Fruit fly (Drosophila melanogaster) whole organism, pupa: ENCODE data around the gene Flacc.

Source experiments
- CG17806 ChIP-seq: fragments of 200-800 bp; sonication (Bioruptor generic); optimal IDR thresholded peaks from 2 replicates; lab custom pipeline; 2018; ENCODE audit warnings: missing biosample characterization, mild to moderate bottlenecking, missing genetic modification characterization, moderate library complexity
- CG9948 ChIP-seq: fragments of 200-800 bp; sonication (Bioruptor generic); optimal IDR thresholded peaks from 2 replicates; lab custom pipeline; 2018; ENCODE audit warnings: missing biosample characterization, mild to moderate bottlenecking, missing genetic modification characterization, moderate library complexity
- D1 ChIP-seq: fragments of 200-800 bp; sonication (Bioruptor generic); optimal IDR thresholded peaks from 2 replicates; lab custom pipeline; 2018; ENCODE audit warnings: missing biosample characterization, mild to moderate bottlenecking, missing genetic modification characterization, moderate library complexity
- Pif1B ChIP-seq: fragments of 200-800 bp; sonication (Bioruptor generic); optimal IDR thresholded peaks from 3 replicates; lab custom pipeline; 2016; ENCODE audit warnings: missing biosample characterization, missing genetic modification characterization

dm6 chrX:18919422-18920029 lies 26.1 kb upstream of the Flacc start:
- TF ChIP-seq CG17806 (tag; lab: Kevin White, UChicago): peak; percentile 12
- TF ChIP-seq CG9948 (tag; lab: Kevin White, UChicago): peak; percentile 24
- TF ChIP-seq D1 (tag; lab: Kevin White, UChicago): no peak
- TF ChIP-seq Pif1B (GFP tag; lab: Kevin White, UChicago): peak; percentile 1
